Worm (Caenorhabditis elegans): ENCODE results near the gene T28H10.2.

ce11 chrV:12550036-12550626, 37.4 kb upstream of the T28H10.2 start, which contains the start of gene F45D3.3:
- no peak for TF ChIP-seq pha-4 (GFP tag; IDR thresholded peaks at IDR 0.05)
- no peak for TF ChIP-seq pha-4 (tag; optimal IDR thresholded peaks at IDR 0.05)
- TF ChIP-seq mes-2 (tag; optimal IDR thresholded peaks at IDR 0.05; ENCODE audit: poor library complexity, severe bottlenecking): no peak
- no peak for TF ChIP-seq nhr-77 (tag; optimal IDR thresholded peaks at IDR 0.05)

Data from whole organism, L4 larva.